Worm (Caenorhabditis elegans): ENCODE measurements around the gene gba-4.

- TF ChIP-seq unc-62 (GFP tag; optimal IDR thresholded peaks at IDR 0.05) (no peak), lin-32 (GFP tag; optimal IDR thresholded peaks at IDR 0.05) (no peak), pha-4 (tag; optimal IDR thresholded peaks at IDR 0.05) (no peak), blmp-1 (tag; optimal IDR thresholded peaks at IDR 0.05) (no peak), nhr-12 (tag; optimal IDR thresholded peaks at IDR 0.05) (no peak), lin-13 (tag; optimal IDR thresholded peaks at IDR 0.05) (no peak), elt-3 (tag; optimal IDR thresholded peaks at IDR 0.05) (no peak), M03D4.4 (tag; optimal IDR thresholded peaks at IDR 0.05) (no peak), ztf-11 (tag; optimal IDR thresholded peaks at IDR 0.05) (no peak), elt-1 (tag; optimal IDR thresholded peaks at IDR 0.05; ENCODE audit: borderline replicate concordance, insufficient read depth) (no peak), snpc-4 (tag; optimal IDR thresholded peaks at IDR 0.05) (no peak), nhr-237 (tag; optimal IDR thresholded peaks at IDR 0.05) (no peak), lsy-2 (tag; optimal IDR thresholded peaks at IDR 0.05) (no peak), mep-1 (tag; optimal IDR thresholded peaks at IDR 0.05) (no peak)
Observed at ce11 chrIV:5332178-5332577, 18.5 kb downstream of the gba-4 start, which contains the start of gene Y4C6B.3.

Measured in whole organism, mixed stage, embryonic.